Fruit fly (Drosophila melanogaster): Measurements from ENCODE around the gene Cpr72Ea.

- no peak for TF ChIP-seq Crg-1 (GFP tag; optimal IDR thresholded peaks at IDR 0.05)
- no peak for TF ChIP-seq Clk (GFP tag; optimal IDR thresholded peaks at IDR 0.05)
- no peak for TF ChIP-seq Mnt (GFP tag; optimal IDR thresholded peaks at IDR 0.05)
- no peak for TF ChIP-seq CG1620 (GFP tag; optimal IDR thresholded peaks at IDR 0.05)
- no peak for TF ChIP-seq CG14711 (tag; optimal IDR thresholded peaks at IDR 0.05)
- TF ChIP-seq kay (GFP tag; ENCODE audit: borderline replicate concordance): no peak
- TF ChIP-seq ovo (GFP tag; optimal IDR thresholded peaks at IDR 0.05): no peak
- TF ChIP-seq bab1 (GFP tag; optimal IDR thresholded peaks at IDR 0.05): no peak
- TF ChIP-seq CG7045 (GFP tag; optimal IDR thresholded peaks at IDR 0.05): no peak
These were observed 30.5 kb downstream of the Cpr72Ea start for dm6 chr3L:16392874-16393273.

All from whole organism, adult.